Worm (Caenorhabditis elegans) whole organism, L1 larva: ENCODE data around the gene rgs-7.

ENCODE experiments used
- aha-1 ChIP-seq: fragments of 150-350 bp; optimal IDR thresholded peaks from 2 replicates; lab custom pipeline; 2014; ENCODE audit warnings: missing biosample characterization, missing genetic modification characterization
- elt-2 ChIP-seq: sonication (generic microtip); optimal IDR thresholded peaks from 2 replicates; lab custom pipeline; 2016; ENCODE audit warnings: missing genetic modification characterization, mild to moderate bottlenecking, inconsistent platforms, missing compliant biosample characterization, missing genetic modification reagents
- fos-1 ChIP-seq: fragments of 150-350 bp; optimal IDR thresholded peaks from 2 replicates; lab custom pipeline; 2014; ENCODE audit warnings: missing biosample characterization, missing genetic modification characterization
- mef-2 ChIP-seq: fragments of 150-350 bp; optimal IDR thresholded peaks from 2 replicates; lab custom pipeline; 2014; ENCODE audit warnings: missing biosample characterization, missing genetic modification characterization
- nhr-237 ChIP-seq: fragments of 150-350 bp; optimal IDR thresholded peaks from 2 replicates; lab custom pipeline; 2014; ENCODE audit warnings: missing biosample characterization, missing genetic modification characterization
- nhr-90 ChIP-seq: sonication (generic microtip); optimal IDR thresholded peaks from 2 replicates; lab custom pipeline; 2016; ENCODE audit warnings: mild to moderate bottlenecking, missing genetic modification characterization, missing compliant biosample characterization; ENCODE audit not compliant: poor library complexity
- sptf-1 ChIP-seq: fragments of 150-350 bp; optimal IDR thresholded peaks from 2 replicates; lab custom pipeline; 2014; ENCODE audit warnings: missing biosample characterization, missing genetic modification characterization
- zag-1 ChIP-seq: fragments of 150-350 bp; optimal IDR thresholded peaks from 2 replicates; lab custom pipeline; 2014; ENCODE audit warnings: missing biosample characterization, missing genetic modification characterization
- ztf-4 ChIP-seq: fragments of 150-350 bp; optimal IDR thresholded peaks from 2 replicates; lab custom pipeline; 2014; ENCODE audit warnings: missing biosample characterization, missing genetic modification characterization

ce11 chrX:3506556-3506955, 35.8 kb upstream of the rgs-7 start:
- TF ChIP-seq sptf-1 (tag; lab: Kevin White, UChicago) (no peak), mef-2 (tag; lab: Kevin White, UChicago) (no peak), aha-1 (tag; lab: Kevin White, UChicago) (no peak), ztf-4 (tag; lab: Kevin White, UChicago) (no peak), zag-1 (tag; lab: Kevin White, UChicago) (no peak), nhr-90 (no peak), elt-2 (tag; lab: Kevin White, UChicago) (no peak), fos-1 (no peak), nhr-237 (tag; lab: Kevin White, UChicago) (no peak)
